Fruit fly (Drosophila melanogaster) Kc167 (cell line): ENCODE results near the gene Jhbp13.
"Not testable (repeated sequence)": the region's sequence is repeated elsewhere in the genome, so short reads cannot be mapped to it uniquely, and the experiment has no call there.

ENCODE experiments used
- Myc ChIP-seq: fragments of >200 bp; optimal IDR thresholded peaks from 2 replicates; lab custom pipeline; 2017; ENCODE audit warnings: missing external identifiers
- Sin3A ChIP-seq: fragments of >200 bp; optimal IDR thresholded peaks from 2 replicates; lab custom pipeline; 2018; ENCODE audit warnings: missing external identifiers
- h ChIP-seq: fragments of >200 bp; optimal IDR thresholded peaks from 3 replicates; lab custom pipeline; 2018; ENCODE audit warnings: missing external identifiers
- insv ChIP-seq: fragments of >200 bp; optimal IDR thresholded peaks from 3 replicates; lab custom pipeline; 2018; ENCODE audit warnings: missing external identifiers
- psq ChIP-seq: fragments of >200 bp; optimal IDR thresholded peaks from 2 replicates; lab custom pipeline; 2017; ENCODE audit warnings: missing external identifiers
- ttk ChIP-seq: sonication (Bioruptor generic); optimal IDR thresholded peaks from 2 replicates; lab custom pipeline; 2017; ENCODE audit warnings: missing external identifiers

Gene Jhbp13

DNA sequence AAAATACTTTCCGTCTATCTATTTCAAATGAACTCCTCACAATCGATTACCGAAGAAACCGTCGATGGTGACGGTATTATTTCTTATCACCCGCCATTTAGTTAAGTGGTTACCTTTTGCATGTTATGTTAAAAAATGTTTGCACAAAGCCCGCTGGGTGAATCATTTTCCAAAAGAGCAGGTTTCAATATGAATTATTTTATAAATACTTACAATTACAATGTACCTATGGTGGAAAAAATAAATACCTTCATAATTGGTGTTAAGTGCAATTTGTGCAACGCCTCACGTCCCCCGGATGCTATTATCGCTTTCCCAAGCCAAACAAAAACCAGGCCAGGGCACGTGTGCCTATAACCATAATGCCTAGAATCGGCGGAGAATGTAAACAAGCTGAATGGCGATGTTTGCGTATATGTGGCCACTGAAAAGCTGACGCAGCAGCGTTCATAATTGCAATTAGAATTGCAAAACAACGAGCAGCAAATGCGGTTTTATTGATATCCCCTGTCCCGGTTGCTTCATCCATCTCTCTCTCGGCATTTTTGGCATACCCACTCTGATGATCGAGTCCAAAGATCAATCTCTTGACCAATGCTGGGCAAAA lies 32.8 kb upstream of the Jhbp13 start:
- TF ChIP-seq ttk (lab: Kevin White, UChicago) (no peak), Sin3A (no peak), h (lab: Kevin White, UChicago) (no peak), Myc (lab: Kevin White, UChicago) (no peak), psq (lab: Kevin White, UChicago) (no peak), insv (lab: Kevin White, UChicago) (no peak)

DNA sequence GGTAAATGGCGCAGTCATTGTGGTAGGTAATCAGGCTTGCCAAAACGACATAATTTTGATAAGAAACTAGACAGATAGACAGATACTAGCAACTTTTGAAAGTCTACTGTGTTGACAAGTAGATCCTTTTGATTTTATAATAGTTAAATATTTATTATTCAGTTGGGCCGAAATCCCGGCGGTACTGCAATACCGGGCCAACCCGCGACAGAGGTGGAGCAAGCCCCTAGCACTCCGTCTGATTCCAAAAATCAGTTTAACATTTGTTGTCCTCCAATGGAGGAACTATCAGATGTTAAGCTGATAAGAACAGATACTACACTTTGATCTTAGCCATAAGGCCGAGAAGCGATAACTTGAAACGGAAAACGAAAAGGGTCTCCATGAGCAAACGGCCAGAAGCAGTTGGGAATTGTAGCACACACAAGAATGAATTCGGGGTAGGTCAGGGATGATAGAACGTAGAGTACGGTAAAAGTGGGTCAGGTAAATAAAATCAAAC lies 28.0 kb upstream of the Jhbp13 start, which contains the start of gene CG15482:
Gene CG15482, minus strand, starts transcription at position 51 of the 502 bp plus-strand sequence.
- not testable (repeated sequence) for TF ChIP-seq psq (lab: Kevin White, UChicago); Myc (lab: Kevin White, UChicago); Sin3A

DNA sequence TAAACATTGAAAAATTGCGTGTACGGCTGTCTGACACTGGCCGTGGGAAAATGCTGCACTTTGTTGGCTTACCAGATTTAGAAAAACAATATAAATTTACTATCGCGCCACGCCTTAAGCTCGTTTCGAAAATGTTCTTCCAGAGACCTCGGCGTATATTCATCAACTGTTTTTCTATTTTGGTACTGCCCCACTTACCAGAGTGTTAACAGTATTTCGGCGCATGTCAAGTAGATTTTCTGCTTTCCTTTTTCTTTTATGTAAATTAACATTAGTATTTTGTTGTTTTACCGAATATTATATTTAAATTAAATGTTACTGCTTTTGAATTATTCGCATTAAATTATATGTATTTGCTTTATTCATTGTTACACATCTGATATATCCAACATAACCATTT lies 24.8 kb upstream of the Jhbp13 start, which contains the start of gene kek4:
Gene kek4, minus strand, starts transcription at position 341 of the 400 bp plus-strand sequence.
- TF ChIP-seq ttk (lab: Kevin White, UChicago): no peak

DNA sequence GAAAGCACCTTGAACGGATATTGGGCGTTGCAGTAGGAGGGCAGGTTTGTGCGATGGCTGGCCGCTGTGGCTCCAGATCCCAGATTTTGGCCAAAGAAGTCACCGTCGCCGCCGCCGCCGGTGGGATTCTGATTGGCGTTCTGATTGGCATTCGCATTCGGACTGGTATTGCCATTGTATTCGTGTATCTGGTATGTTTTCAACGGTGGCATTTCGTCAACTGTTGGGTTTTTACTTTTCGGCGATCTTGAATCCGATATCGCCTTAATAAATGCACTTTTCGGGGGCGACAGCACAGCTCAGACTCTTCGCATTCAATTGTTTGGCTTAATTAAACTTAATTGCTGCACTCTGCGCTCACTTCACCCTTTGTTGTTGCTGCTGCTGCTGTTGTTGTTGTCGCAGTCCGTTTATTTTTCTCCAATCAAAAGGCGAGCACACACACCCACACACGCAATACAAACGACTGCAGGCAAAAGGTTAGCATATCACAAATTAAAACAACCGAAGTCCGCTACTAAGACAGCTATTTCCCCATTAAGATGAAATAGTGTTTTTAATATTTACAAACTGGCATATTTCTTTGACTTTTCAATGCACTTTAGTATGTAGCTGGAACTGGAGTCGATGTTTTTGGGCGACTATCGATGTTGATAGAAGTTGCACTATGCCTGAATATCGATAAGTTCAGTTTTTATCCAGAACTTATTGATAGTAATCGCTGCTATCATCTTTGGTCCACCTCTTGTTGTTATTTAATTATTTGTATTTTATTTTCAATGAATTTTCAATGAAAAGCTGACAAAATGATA lies 20.3 kb upstream of the Jhbp13 start, which contains the start of the genes CG9426 and mRF1:
Gene CG9426, minus strand, starts transcription at position 643 of the 812 bp plus-strand sequence.
Gene mRF1, plus strand, starts transcription at position 699 of the 812 bp plus-strand sequence.
- TF ChIP-seq Sin3A: no peak
- no peak for TF ChIP-seq h (lab: Kevin White, UChicago)
- no peak for TF ChIP-seq ttk (lab: Kevin White, UChicago)
- no peak for TF ChIP-seq insv (lab: Kevin White, UChicago)
- no peak for TF ChIP-seq Myc (lab: Kevin White, UChicago)
- TF ChIP-seq psq (lab: Kevin White, UChicago): no peak

DNA sequence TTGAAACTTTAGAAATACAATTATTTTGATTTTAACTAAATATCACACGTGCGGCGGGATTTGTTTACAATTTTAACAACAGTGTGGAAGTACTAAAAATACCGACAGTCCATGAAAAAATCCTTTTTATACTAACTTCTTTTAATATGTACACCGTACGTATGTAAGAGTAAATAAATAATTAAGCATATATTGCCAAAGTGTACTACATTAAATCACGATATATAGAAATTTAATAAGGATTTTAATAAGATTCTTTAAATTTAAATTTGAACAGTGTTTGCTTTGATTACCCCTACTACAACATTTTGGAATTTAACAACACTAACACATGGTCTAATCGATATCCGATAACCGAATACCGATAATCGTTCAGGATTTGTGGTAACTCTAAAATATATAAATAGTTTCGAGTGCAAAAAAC lies 17.6 kb upstream of the Jhbp13 start, which contains the start of the genes Ski6 and CG16812:
Gene Ski6, minus strand, starts transcription at position 205 of the 424 bp plus-strand sequence.
Gene CG16812, plus strand, starts transcription at position 363 of the 424 bp plus-strand sequence.
- TF ChIP-seq h (lab: Kevin White, UChicago): no peak

DNA sequence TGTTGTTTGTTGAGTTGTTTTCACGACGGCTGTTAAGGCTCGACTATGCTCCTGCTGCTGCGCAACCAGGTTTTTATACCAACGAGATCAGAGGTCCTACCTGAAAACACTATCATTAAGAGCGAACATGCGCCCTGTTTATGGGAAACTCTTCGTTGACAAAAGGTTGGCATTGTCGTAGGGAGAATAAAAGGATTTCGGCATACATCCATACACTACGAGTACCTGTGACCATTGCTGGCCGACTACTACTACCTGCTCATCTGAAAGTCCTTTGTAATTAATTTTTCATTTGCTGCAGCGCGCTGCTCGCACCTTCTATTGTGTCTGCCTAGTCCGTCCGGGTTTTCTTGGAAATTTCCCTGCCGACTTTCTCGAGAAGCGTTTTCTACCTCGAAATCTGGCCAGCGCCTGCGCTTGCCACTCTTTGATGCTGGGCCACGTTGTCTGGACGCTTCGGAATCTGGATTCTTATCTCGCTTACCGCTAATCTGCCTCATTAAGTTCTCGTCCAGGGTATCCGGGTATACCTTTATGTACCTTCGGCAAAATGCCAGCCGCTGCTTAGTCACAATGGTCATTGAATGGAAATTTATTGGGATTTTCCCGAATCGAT lies 14.5 kb upstream of the Jhbp13 start, which contains the start of gene CG15480:
Gene CG15480, minus strand, starts transcription at position 51 of the 616 bp plus-strand sequence.
- TF ChIP-seq insv (lab: Kevin White, UChicago) (no peak), ttk (lab: Kevin White, UChicago) (no peak), h (lab: Kevin White, UChicago) (no peak), psq (lab: Kevin White, UChicago) (no peak), Sin3A (no peak), Myc (lab: Kevin White, UChicago) (no peak)

DNA sequence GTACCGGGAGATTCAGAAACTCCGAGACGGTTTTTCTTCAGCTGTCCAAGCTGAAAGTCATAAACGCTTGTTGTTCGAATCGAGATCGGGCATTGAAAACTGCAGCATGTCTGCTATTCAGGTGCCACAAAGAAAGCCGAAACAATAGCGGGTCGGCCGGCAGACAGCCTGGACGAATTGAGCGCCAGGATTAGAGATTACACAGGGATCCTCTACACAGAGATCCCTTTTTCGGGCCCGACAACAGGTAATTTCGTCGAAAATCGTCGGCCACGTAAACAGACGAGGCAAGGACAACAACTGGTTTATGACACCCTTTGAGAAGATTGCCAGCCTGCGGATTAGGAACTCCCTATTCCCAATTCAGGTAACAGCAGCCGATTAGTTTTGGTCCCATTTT lies 12.5 kb upstream of the Jhbp13 start, which contains the start of gene CG16813:
Gene CG16813, plus strand, starts transcription at position 288 of the 400 bp plus-strand sequence.
- no peak for TF ChIP-seq psq (lab: Kevin White, UChicago)
- no peak for TF ChIP-seq Sin3A
- TF ChIP-seq ttk (lab: Kevin White, UChicago): no peak
- no peak for TF ChIP-seq h (lab: Kevin White, UChicago)
- TF ChIP-seq insv (lab: Kevin White, UChicago): no peak
- no peak for TF ChIP-seq Myc (lab: Kevin White, UChicago)

DNA sequence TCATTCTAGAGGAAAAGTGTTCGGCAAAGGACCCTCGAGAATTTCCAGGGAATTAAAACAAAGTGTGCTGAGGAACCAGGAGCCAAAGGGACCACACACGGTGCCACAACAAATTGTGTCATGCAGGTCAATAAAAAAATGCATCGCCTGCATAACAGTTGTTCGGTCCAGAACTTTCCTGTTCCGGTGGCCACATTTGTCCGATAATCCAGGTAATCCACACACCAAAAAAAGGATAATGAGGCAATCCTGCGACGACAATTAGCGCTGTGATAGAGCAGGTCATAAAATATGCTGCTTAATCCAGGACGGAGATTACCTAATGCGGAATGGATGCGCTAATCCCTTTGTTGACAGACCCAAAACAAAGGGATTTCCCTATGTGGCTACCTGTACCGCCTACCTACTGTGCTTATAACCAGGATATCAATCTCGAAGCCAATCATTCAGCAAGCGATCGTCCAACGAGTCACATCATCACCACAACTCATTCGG lies 10.4 kb upstream of the Jhbp13 start, which contains the start of gene CG16815:
Gene CG16815, plus strand, starts transcription at position 445 of the 495 bp plus-strand sequence.
- no peak for TF ChIP-seq Sin3A
- TF ChIP-seq ttk (lab: Kevin White, UChicago): no peak

DNA sequence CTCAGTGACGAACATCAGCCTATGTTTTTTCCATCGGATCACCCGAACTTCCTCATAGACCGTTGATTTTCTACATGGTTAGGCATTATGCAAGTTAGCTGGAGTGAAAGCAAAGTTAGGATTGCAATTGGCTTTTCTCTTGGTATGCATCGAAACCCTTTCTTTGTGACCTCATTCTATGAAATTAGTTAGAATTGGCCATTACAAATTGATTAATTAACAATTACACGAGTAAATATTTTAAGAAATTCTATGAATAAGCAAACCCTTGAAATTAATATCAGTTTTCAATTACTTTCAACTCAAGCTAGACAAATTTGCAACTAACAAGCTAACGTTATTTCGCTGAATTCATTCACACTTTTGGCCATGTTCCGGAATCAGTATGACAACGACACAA lies 8.1 kb upstream of the Jhbp13 start, which contains the start of gene Prosalpha6T:
Gene Prosalpha6T, plus strand, starts transcription at position 301 of the 400 bp plus-strand sequence.
- TF ChIP-seq psq (lab: Kevin White, UChicago) (no peak), insv (lab: Kevin White, UChicago) (no peak), ttk (lab: Kevin White, UChicago) (no peak), h (lab: Kevin White, UChicago) (no peak), Myc (lab: Kevin White, UChicago) (no peak), Sin3A (no peak)

DNA sequence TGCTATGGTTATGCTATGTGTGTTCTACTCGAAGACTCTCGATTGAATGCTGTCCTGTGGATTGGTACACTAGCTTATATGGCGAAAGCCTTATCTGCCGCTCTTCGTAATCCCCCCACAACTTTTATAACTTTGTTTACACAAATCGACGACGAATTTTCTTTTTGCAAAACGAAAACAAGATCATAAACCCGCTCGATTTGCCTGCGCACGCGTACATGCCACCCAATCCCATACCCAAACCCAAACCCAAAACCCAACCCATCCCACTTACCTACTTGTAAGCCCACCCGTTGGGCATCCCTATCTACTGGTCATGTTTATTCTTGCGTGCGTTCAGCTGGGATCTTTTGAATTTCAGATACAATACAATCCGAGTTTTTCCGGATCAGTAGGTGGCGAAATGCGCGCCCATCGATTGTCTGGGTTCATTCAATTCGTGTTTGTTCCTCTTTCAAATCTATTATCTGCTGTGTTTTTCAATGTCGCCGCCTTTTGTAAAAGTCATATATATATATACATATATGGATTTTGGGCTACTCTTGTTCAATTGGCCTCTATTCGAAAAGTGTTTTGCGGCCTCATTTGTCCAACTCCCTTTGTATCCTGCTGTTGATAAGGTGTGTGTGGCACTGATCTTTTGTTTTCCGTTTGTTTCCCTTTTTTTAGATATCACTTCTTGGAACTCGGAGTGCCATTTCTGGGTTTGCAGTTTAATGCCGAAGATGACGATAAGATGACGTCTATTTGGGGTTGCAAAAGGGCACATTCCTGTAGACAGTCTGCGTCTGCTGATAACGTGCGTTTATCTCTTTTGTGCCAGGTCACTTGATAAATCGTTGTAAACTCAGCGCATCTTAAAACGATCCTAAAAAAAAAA lies 4.9 kb upstream of the Jhbp13 start, which contains the start of gene Mabi:
Gene Mabi, minus strand, starts transcription at position 51 of the 880 bp plus-strand sequence.
- TF ChIP-seq psq (lab: Kevin White, UChicago) (no peak), h (lab: Kevin White, UChicago) (no peak), Myc (lab: Kevin White, UChicago) (no peak), Sin3A (no peak), insv (lab: Kevin White, UChicago) (no peak), ttk (lab: Kevin White, UChicago) (no peak)
